Worm (Caenorhabditis elegans): ENCODE measurements around the gene C25F9.14.

DNA sequence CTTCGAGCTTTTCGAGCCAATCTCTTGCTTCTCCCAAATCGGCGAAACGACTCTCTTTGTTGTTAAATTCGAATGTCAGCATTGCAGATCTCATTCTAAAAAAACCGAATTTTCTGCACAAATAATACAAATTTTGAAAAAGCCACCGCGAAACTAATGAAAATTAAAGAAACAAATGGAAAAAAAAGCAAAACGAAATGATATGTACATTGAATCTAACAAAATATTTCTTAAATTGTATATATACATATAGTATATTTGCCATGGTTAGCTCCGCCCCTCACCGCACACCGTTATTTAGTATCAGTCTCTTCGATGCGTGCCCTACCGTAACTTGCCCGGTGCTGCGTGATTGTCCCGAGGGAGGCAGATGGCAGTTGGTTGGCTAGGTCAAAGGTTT is 35.7 kb upstream of the C25F9.14 start, which contains the start of gene srw-86:
- TF ChIP-seq pha-4 (tag; optimal IDR thresholded peaks at IDR 0.05) (no peak), hlh-12 (tag; optimal IDR thresholded peaks at IDR 0.05) (no peak), ceh-79 (tag; optimal IDR thresholded peaks at IDR 0.05) (no peak), sea-2 (GFP tag; IDR thresholded peaks at IDR 0.05) (no peak), ama-1 (optimal IDR thresholded peaks at IDR 0.05) (no peak), ama-1 (GFP tag; optimal IDR thresholded peaks at IDR 0.05) (no peak), rec-8 (tag; optimal IDR thresholded peaks at IDR 0.05) (no peak), nfya-1 (tag; optimal IDR thresholded peaks at IDR 0.05; ENCODE audit: borderline replicate concordance, insufficient read depth) (no peak), unc-62 (GFP tag; optimal IDR thresholded peaks at IDR 0.05) (no peak)
